Worm (Caenorhabditis elegans): Measurements from ENCODE around the gene clh-3.

clh-3 gene

DNA sequence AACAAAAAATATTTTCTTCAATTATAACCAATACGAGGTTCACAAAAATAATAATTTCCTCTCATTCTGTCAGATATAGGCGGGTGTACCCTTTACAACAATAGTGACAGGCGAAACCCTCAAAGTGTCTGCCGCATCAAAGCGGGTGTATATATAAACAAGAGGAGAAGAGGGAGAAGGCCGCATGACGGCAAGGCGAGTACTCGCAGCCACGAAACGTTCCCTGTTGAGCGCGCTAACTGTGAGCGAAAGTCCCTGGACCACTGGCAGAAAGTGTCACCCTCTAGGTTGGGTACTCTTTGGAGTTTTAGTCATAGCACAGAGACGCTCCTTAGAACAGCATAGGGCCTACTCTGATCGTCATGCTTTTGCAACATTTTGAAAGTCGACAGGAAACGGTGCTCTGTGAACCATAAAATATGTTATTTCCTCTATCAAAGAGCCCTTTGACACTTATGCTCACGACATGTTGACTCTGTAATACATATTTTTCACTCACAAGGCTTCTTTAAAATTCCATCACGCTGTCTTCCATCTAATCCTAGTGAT is 25.6 kb downstream of the clh-3 start, which contains the start of gene pcrg-1 (continued):
- TF ChIP-seq ceh-40 (GFP tag; IDR thresholded peaks at IDR 0.05) (peak; percentile 86), unc-130 (GFP tag; optimal IDR thresholded peaks at IDR 0.05) (no peak), rec-8 (tag; optimal IDR thresholded peaks at IDR 0.05) (peak in 1 of 2 experiments; percentile 15), ceh-58 (GFP tag; IDR thresholded peaks at IDR 0.05) (0 out of 2 replicates have a peak, but pooled peaks have one; percentile 7), ama-1 (optimal IDR thresholded peaks at IDR 0.05) (no peak), ama-1 (GFP tag; optimal IDR thresholded peaks at IDR 0.05) (peak; percentile 43 to 86), lin-54 (GFP tag; optimal IDR thresholded peaks at IDR 0.05) (peak; percentile 76), ceh-91 (GFP tag; IDR thresholded peaks at IDR 0.05) (0 out of 2 replicates have a peak, but pooled peaks have one; percentile 41), die-1 (tag; optimal IDR thresholded peaks at IDR 0.05) (peak; percentile 91), attf-5 (GFP tag; optimal IDR thresholded peaks at IDR 0.05) (peak; percentile 70), F39B2.1 (GFP tag; IDR thresholded peaks at IDR 0.05) (0 out of 2 replicates have a peak, but pooled peaks have one; percentile 11), lir-1 (GFP tag; conservative IDR thresholded peaks at IDR 0.05) (0 out of 2 replicates have a peak, but pooled peaks have one; percentile 40), hmg-20 (GFP tag; IDR thresholded peaks at IDR 0.05) (peak; percentile 61; the same call in 1 of the 2 replicates), pbrm-1 (GFP tag; IDR thresholded peaks at IDR 0.05) (no peak; the same call in 1 of the 2 replicates), atf-7 (tag; optimal IDR thresholded peaks at IDR 0.05) (peak; percentile 56), ets-4 (GFP tag; optimal IDR thresholded peaks at IDR 0.05) (peak; percentile 73), ceh-100 (GFP tag; IDR thresholded peaks at IDR 0.05) (peak; percentile 73), rpc-1 (optimal IDR thresholded peaks at IDR 0.05) (peak; percentile 87), rpc-1 (tag; optimal IDR thresholded peaks at IDR 0.05) (peak; percentile 84), rcor-1 (GFP tag; IDR thresholded peaks at IDR 0.05) (peak; percentile 62), ztf-25 (GFP tag; IDR thresholded peaks at IDR 0.05) (peak; percentile 80), ztf-28 (GFP tag; IDR thresholded peaks at IDR 0.05) (no peak), snpc-4 (GFP tag; optimal IDR thresholded peaks at IDR 0.05) (peak; percentile 96), snpc-4 (tag; optimal IDR thresholded peaks at IDR 0.05) (peak; percentile 97 to 99 (median 98)), attf-3 (GFP tag; conservative IDR thresholded peaks at IDR 0.05) (peak; percentile 64), egl-18 (GFP tag; IDR thresholded peaks at IDR 0.05) (peak; percentile 64; the same call in 1 of the 2 replicates), madf-10 (tag; optimal IDR thresholded peaks at IDR 0.05) (peak; percentile 59), hlh-12 (tag; optimal IDR thresholded peaks at IDR 0.05) (peak; percentile 11), ztf-3 (GFP tag; optimal IDR thresholded peaks at IDR 0.05) (peak; percentile 20), nfya-2 (GFP tag; IDR thresholded peaks at IDR 0.05) (0 out of 2 replicates have a peak, but pooled peaks have one; percentile 65), K11D2.4 (GFP tag; IDR thresholded peaks at IDR 0.05) (peak; percentile 63; the same call in 1 of the 2 replicates), nhr-120 (GFP tag; IDR thresholded peaks at IDR 0.05) (0 out of 2 replicates have a peak, but pooled peaks have one; percentile 35), Y56A3A.18 (GFP tag; IDR thresholded peaks at IDR 0.05) (peak; percentile 82; the same call in 1 of the 2 replicates), nhr-80 (tag; optimal IDR thresholded peaks at IDR 0.05) (peak; percentile 45), unc-62 (GFP tag; optimal IDR thresholded peaks at IDR 0.05) (no peak), K12H6.12 (tag; optimal IDR thresholded peaks at IDR 0.05) (peak; percentile 78), nfyb-1 (GFP tag; IDR thresholded peaks at IDR 0.05) (peak; percentile 84), ekl-4 (GFP tag; IDR thresholded peaks at IDR 0.05) (peak; percentile 83), Y53G8AR.9 (GFP tag; conservative IDR thresholded peaks at IDR 0.05) (peak; percentile 80), lin-26 (GFP tag; IDR thresholded peaks at IDR 0.05) (peak; percentile 95), mcd-1 (GFP tag; IDR thresholded peaks at IDR 0.05) (peak; percentile 79; the same call in 1 of the 2 replicates), lsy-27 (tag; optimal IDR thresholded peaks at IDR 0.05; ENCODE audit: borderline replicate concordance, insufficient read depth) (peak; percentile 50), B0019.2 (GFP tag; conservative IDR thresholded peaks at IDR 0.05) (no peak), xnd-1 (tag; optimal IDR thresholded peaks at IDR 0.05) (peak; percentile 31), dox-1 (GFP tag; IDR thresholded peaks at IDR 0.05) (peak; percentile 90), repo-1 (tag; optimal IDR thresholded peaks at IDR 0.05) (peak; percentile 87), lsl-1 (GFP tag; optimal IDR thresholded peaks at IDR 0.05) (peak; percentile 70), dpff-1 (tag; optimal IDR thresholded peaks at IDR 0.05) (peak; percentile 89), T07F8.4 (tag; optimal IDR thresholded peaks at IDR 0.05) (peak; percentile 80)
